Worm (Caenorhabditis elegans) whole organism, late embryonic: Measurements from ENCODE around the gene cka-1.

ENCODE experiments used
- nhr-232 ChIP-seq: sonication (generic microtip); optimal IDR thresholded peaks from 2 replicates; lab custom pipeline; 2016; ENCODE audit warnings: missing genetic modification characterization, missing compliant biosample characterization
- rnt-1 ChIP-seq: sonication (generic microtip); optimal IDR thresholded peaks from 2 replicates; lab custom pipeline; 2016; ENCODE audit warnings: missing genetic modification characterization, missing compliant biosample characterization

DNA sequence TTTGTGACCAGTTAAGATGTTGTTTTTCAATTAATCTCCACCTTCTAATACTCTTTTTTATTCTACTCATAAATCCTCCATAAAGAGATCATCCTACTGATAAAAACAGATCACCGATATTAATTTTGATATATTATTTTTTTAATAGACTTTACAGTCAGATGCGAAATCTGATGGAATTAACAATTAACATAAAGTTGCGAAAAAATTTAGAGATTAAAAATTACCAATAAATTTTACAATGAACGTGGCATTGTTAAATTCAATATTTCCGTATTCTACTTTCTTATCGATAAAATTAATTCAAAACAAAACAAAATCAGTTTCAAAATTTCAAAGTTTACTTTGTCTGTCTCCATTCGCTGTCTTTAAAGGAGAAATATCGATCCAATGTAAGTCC lies 24.6 kb downstream of the cka-1 start, which contains the start of gene K01H12.4:
- TF ChIP-seq rnt-1 (tag; lab: Kevin White, UChicago): no peak
- TF ChIP-seq nhr-232 (tag; lab: Kevin White, UChicago): no peak
